Worm (Caenorhabditis elegans) whole organism, L2 larva: ENCODE results near the gene C25H3.11.

ENCODE experiments used
- C34F6.9 ChIP-seq: fragments of 150-350 bp; optimal IDR thresholded peaks from 2 replicates; lab custom pipeline; 2014; ENCODE audit warnings: missing biosample characterization, missing genetic modification characterization
- R02D3.7 ChIP-seq: fragments of 150-350 bp; optimal IDR thresholded peaks from 2 replicates; lab custom pipeline; 2014; ENCODE audit warnings: missing biosample characterization, missing genetic modification characterization
- Y55F3AM.14 ChIP-seq: fragments of 200-800 bp; sonication (Bioruptor generic); optimal IDR thresholded peaks from 2 replicates; lab custom pipeline; 2018; ENCODE audit warnings: mild to moderate bottlenecking, missing genetic modification characterization, missing compliant biosample characterization
- blmp-1 ChIP-seq: sonication (generic microtip); optimal IDR thresholded peaks from 2 replicates; lab custom pipeline; 2017; ENCODE audit warnings: missing genetic modification characterization, mild to moderate bottlenecking, missing compliant biosample characterization, antibody characterized with exemption, moderate library complexity; ENCODE audit not compliant: insufficient read depth
- ceh-16 ChIP-seq: fragments of 150-350 bp; optimal IDR thresholded peaks from 2 replicates; lab custom pipeline; 2014; ENCODE audit warnings: missing biosample characterization, missing genetic modification characterization
- ceh-82 ChIP-seq: fragments of 150-350 bp; optimal IDR thresholded peaks from 2 replicates; lab custom pipeline; 2014; ENCODE audit warnings: missing biosample characterization, missing genetic modification characterization
- crh-2 ChIP-seq: sonication (generic microtip); optimal IDR thresholded peaks from 2 replicates; lab custom pipeline; 2017; ENCODE audit warnings: missing biosample characterization, missing genetic modification characterization
- dmd-4 ChIP-seq: sonication (generic microtip); optimal IDR thresholded peaks from 2 replicates; lab custom pipeline; 2017; ENCODE audit warnings: missing biosample characterization, missing genetic modification characterization
- egl-27 ChIP-seq: sonication (generic microtip); optimal IDR thresholded peaks from 3 replicates; lab custom pipeline; 2017; ENCODE audit warnings: missing biosample characterization, missing genetic modification reagents, missing genetic modification characterization
- elt-1 ChIP-seq: fragments of 150-350 bp; optimal IDR thresholded peaks from 2 replicates; lab custom pipeline; 2014; ENCODE audit warnings: missing biosample characterization, missing genetic modification characterization
- elt-3 ChIP-seq: sonication (generic microtip); optimal IDR thresholded peaks from 2 replicates; lab custom pipeline; 2017; ENCODE audit warnings: missing biosample characterization, missing genetic modification characterization
- fos-1 ChIP-seq: fragments of 150-350 bp; optimal IDR thresholded peaks from 2 replicates; lab custom pipeline; 2014; ENCODE audit warnings: missing biosample characterization, missing genetic modification characterization
- gmeb-1 ChIP-seq: fragments of 150-350 bp; optimal IDR thresholded peaks from 2 replicates; lab custom pipeline; 2014; ENCODE audit warnings: missing biosample characterization, missing genetic modification characterization
- lin-11 ChIP-seq: fragments of 150-350 bp; sonication (generic microtip); optimal IDR thresholded peaks from 2 replicates; lab custom pipeline; 2014; ENCODE audit warnings: missing biosample characterization, missing genetic modification characterization, inconsistent platforms, mixed read lengths
- lin-13 ChIP-seq: fragments of 150-350 bp; optimal IDR thresholded peaks from 2 replicates; lab custom pipeline; 2014; ENCODE audit warnings: missing biosample characterization, missing genetic modification reagents, missing genetic modification characterization
- lin-39 ChIP-seq: fragments of 150-350 bp; optimal IDR thresholded peaks from 2 replicates; lab custom pipeline; 2014; ENCODE audit warnings: missing biosample characterization, missing genetic modification reagents, missing genetic modification characterization
- lsy-2 ChIP-seq, 2 experiments: fragments of 150-350 bp in 1 of 2; sonication (generic microtip) in 1 of 2; optimal IDR thresholded peaks; 2 replicates each; lab custom pipeline; 2014 to 2017; ENCODE audit warnings: missing biosample characterization in 2 of 2, missing genetic modification characterization in 2 of 2
- mab-5 ChIP-seq: fragments of 150-350 bp; optimal IDR thresholded peaks from 2 replicates; lab custom pipeline; 2014; ENCODE audit warnings: missing biosample characterization, missing genetic modification characterization
- mbf-1 ChIP-seq: sonication (generic microtip); optimal IDR thresholded peaks from 2 replicates; lab custom pipeline; 2017; ENCODE audit warnings: missing biosample characterization, missing genetic modification characterization
- nhr-10 ChIP-seq: sonication (generic microtip); optimal IDR thresholded peaks from 2 replicates; lab custom pipeline; 2017; ENCODE audit warnings: missing biosample characterization, missing genetic modification characterization
- nhr-11 ChIP-seq: fragments of 150-350 bp; optimal IDR thresholded peaks from 2 replicates; lab custom pipeline; 2014; ENCODE audit warnings: missing biosample characterization, missing genetic modification characterization
- nhr-21 ChIP-seq: fragments of 150-350 bp; optimal IDR thresholded peaks from 2 replicates; lab custom pipeline; 2014; ENCODE audit warnings: missing biosample characterization, missing genetic modification characterization
- nhr-23 ChIP-seq: fragments of 150-350 bp; optimal IDR thresholded peaks from 2 replicates; lab custom pipeline; 2014; ENCODE audit warnings: missing biosample characterization, missing genetic modification reagents, missing genetic modification characterization
- nhr-25 ChIP-seq: fragments of 150-350 bp; sonication (generic microtip); optimal IDR thresholded peaks from 3 replicates; lab custom pipeline; 2014; ENCODE audit warnings: missing biosample characterization, missing genetic modification characterization
- nhr-6 ChIP-seq: fragments of 150-350 bp; optimal IDR thresholded peaks from 2 replicates; lab custom pipeline; 2014; ENCODE audit warnings: missing biosample characterization, missing genetic modification characterization
- nhr-77 ChIP-seq: fragments of 150-350 bp; optimal IDR thresholded peaks from 2 replicates; lab custom pipeline; 2014; ENCODE audit warnings: missing biosample characterization, missing genetic modification characterization
- peb-1 ChIP-seq: fragments of 150-350 bp; optimal IDR thresholded peaks from 2 replicates; lab custom pipeline; 2014; ENCODE audit warnings: missing biosample characterization, missing genetic modification characterization
- sem-4 ChIP-seq: fragments of 150-350 bp; optimal IDR thresholded peaks from 2 replicates; lab custom pipeline; 2014; ENCODE audit warnings: missing biosample characterization, missing genetic modification reagents, missing genetic modification characterization
- skn-1 ChIP-seq: sonication (generic microtip); optimal IDR thresholded peaks from 2 replicates; lab custom pipeline; 2017; ENCODE audit warnings: missing biosample characterization, missing genetic modification characterization
- sma-3 ChIP-seq: sonication (generic microtip); optimal IDR thresholded peaks from 2 replicates; lab custom pipeline; 2016; ENCODE audit warnings: missing genetic modification reagents, missing genetic modification characterization, missing compliant biosample characterization
- sma-9 ChIP-seq, 2 experiments: fragments of 150-350 bp in 1 of 2; sonication (generic microtip) in 1 of 2; optimal IDR thresholded peaks; 2 replicates each; lab custom pipeline; 2014 to 2016; ENCODE audit warnings: missing genetic modification characterization in 2 of 2, mild to moderate bottlenecking in 1 of 2, missing biosample characterization in 1 of 2, missing compliant biosample characterization in 1 of 2, missing genetic modification reagents in 1 of 2, moderate library complexity in 1 of 2
- unc-39 ChIP-seq: fragments of 150-350 bp; optimal IDR thresholded peaks from 2 replicates; lab custom pipeline; 2014; ENCODE audit warnings: missing biosample characterization, missing genetic modification characterization
- unc-55 ChIP-seq: fragments of 150-350 bp; sonication (generic microtip); optimal IDR thresholded peaks from 3 replicates; lab custom pipeline; 2014; ENCODE audit warnings: missing biosample characterization, missing genetic modification reagents, missing genetic modification characterization
- ztf-1 ChIP-seq: fragments of 200-800 bp; sonication (Bioruptor generic); conservative IDR thresholded peaks from 2 replicates; pipeline ENCODE4 v1.3.6; 2022; ENCODE audit warnings: missing genetic modification characterization, missing compliant biosample characterization
- ztf-11 ChIP-seq: sonication (generic microtip); optimal IDR thresholded peaks from 2 replicates; lab custom pipeline; 2017; ENCODE audit warnings: missing biosample characterization, missing genetic modification characterization

C25H3.11 gene

DNA sequence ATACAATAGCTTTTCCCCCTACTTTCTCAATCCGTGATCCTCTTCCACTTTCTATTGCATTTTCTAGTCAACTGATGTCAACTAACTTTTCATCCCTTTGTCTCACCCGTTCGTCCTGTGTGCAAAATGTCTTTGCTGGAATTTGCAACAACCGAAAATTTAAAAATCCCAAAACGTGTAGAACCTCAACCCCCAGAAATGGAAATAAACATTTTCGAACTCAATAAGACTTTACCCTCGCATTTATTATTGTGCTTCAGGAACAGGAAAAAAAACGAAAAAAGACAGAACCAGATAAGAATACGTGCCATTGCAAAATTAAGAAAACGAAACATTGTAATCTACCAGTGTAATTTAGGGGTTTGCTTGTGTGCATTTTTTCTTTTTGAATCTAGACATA, 23.3 kb upstream of the C25H3.11 start:
- TF ChIP-seq nhr-21 (tag; lab: Kevin White, UChicago) (peak; percentile 14), lin-11 (tag; lab: Kevin White, UChicago) (no peak)

DNA sequence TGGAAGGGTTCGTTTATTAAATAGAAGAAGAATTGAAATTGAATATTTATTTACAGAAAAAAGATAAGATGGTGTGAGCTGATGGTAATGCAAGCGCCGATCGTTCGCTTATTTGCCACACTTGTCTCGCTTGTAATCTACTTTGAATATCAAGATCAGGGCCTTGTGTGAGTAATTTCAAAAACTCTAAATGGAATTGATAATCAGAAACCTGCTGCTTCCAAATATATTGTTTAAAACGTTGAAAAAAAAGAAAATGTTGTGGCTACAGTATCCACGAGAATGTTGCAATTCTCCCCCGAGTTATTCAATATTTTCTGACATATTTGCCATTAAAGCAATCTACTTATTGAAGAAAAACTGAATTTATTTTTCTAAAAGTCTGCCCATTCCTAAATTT, 22.0 kb upstream of the C25H3.11 start:
- TF ChIP-seq nhr-21 (tag; lab: Kevin White, UChicago) (no peak), Y55F3AM.14 (no peak), nhr-25 (no peak), nhr-77 (tag; lab: Kevin White, UChicago) (no peak), lin-13 (no peak), peb-1 (tag; lab: Kevin White, UChicago) (no peak)

DNA sequence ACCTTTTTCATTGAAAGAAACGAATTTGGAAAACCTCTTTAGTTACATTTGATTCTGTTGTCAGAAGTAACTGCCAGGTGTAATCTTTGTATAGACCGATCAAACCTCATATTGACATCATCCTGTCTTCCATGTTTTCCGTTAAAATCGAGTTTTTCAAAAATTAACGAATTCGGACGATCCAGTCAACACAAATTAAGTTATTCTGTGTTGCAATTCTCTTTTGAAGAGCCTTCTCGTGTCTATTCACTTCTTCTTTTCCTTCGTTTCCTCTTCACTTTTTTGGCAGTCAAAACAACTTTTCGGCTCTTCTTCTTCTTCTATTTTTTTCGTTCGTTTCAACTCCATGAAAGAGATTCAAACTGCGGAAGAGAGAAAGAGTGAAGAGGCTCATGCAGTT, 19.3 kb upstream of the C25H3.11 start:
- TF ChIP-seq gmeb-1 (tag; lab: Kevin White, UChicago) (no peak), C34F6.9 (tag; lab: Kevin White, UChicago) (peak; percentile 28), nhr-10 (tag; lab: Kevin White, UChicago) (no peak), lsy-2 (tag; optimal IDR thresholded peaks at IDR 0.05; lab: Kevin White, UChicago) (peak in 1 of 2 experiments; percentile 19), mab-5 (tag; lab: Kevin White, UChicago) (no peak), sma-9 (GFP tag; optimal IDR thresholded peaks at IDR 0.05; lab: Kevin White, UChicago) (no peak), sma-9 (tag; optimal IDR thresholded peaks at IDR 0.05; lab: Kevin White, UChicago) (no peak), crh-2 (tag; lab: Kevin White, UChicago) (no peak), egl-27 (tag; lab: Kevin White, UChicago) (no peak), unc-55 (peak; percentile 28), dmd-4 (no peak), unc-39 (tag; lab: Kevin White, UChicago) (no peak), skn-1 (tag; lab: Kevin White, UChicago) (no peak), ceh-16 (no peak), sma-3 (GFP tag; lab: Kevin White, UChicago) (no peak), Y55F3AM.14 (no peak), blmp-1 (tag; lab: Kevin White, UChicago) (no peak), fos-1 (tag; lab: Kevin White, UChicago) (no peak), lin-39 (no peak), nhr-6 (tag; lab: Kevin White, UChicago) (no peak), sem-4 (peak; percentile 38), mbf-1 (tag; lab: Kevin White, UChicago) (no peak), nhr-25 (no peak), R02D3.7 (no peak), lin-13 (no peak), ztf-1 (no peak), nhr-23 (tag; lab: Kevin White, UChicago) (no peak), ceh-82 (tag; lab: Kevin White, UChicago) (no peak), ztf-11 (tag; lab: Kevin White, UChicago) (no peak)

DNA sequence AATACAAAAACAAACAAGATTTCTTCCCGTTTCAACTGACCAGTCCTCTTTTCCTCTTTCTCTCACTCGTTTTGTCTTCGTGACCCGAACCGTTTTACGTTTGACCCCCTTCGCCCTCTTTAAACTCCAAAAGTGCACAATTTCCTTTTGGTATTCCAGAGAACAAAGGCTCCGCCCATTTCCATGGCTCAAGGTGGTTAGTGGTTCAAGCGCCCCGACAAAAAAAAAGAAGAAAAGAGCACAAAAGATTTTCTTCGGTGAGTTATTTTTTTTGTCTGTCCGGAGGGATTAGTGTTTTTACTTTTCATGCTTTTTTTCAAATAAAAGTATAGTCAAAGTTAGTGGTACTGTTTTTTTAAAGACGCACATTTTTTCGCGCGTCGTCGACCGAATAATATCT, 18.7 kb upstream of the C25H3.11 start, which contains the start of gene osta-2:
TSS of gene osta-2 (plus strand) at position 160 of the 400 bp plus-strand sequence.
- TF ChIP-seq nhr-11 (tag; lab: Kevin White, UChicago) (no peak), dmd-4 (no peak), lin-39 (no peak), sem-4 (no peak), nhr-25 (no peak), elt-1 (no peak)

DNA sequence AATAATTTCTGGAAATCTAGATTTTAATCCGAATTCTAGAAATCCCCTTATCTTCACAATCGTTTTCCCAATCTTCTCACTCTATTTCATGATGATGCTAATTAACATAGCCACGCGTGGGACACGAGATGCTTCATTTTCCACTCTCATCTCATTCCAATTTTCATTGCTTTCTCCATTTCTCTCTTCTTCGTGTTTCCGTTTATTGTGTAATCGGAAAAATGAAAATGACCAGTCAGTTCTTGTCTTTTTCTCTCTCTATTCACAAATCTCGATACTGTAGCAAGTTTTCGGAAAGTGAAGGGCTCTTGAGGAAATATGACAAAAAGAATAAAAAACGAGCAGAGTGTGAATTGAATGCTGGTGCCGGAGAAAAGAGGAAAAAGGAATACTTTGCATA, 15.6 kb upstream of the C25H3.11 start:
- no peak for TF ChIP-seq elt-3 (tag; lab: Kevin White, UChicago)
- TF ChIP-seq sem-4, result peak; percentile 34
- TF ChIP-seq, all 48 proteins: peak for 1
